Fruit fly (Drosophila melanogaster) whole organism, prepupa: Measurements from ENCODE around the gene CG43902.

Source experiments
- Blimp-1 ChIP-seq: fragments of 200-800 bp; sonication (Bioruptor generic); optimal IDR thresholded peaks from 3 replicates; lab custom pipeline; 2017; ENCODE audit warnings: missing biosample characterization, missing genetic modification characterization, mild to moderate bottlenecking, moderate library complexity, missing genetic modification reagents
- CG11902 ChIP-seq: fragments of 200-800 bp; sonication (Bioruptor generic); optimal IDR thresholded peaks from 3 replicates; lab custom pipeline; 2016; ENCODE audit warnings: missing biosample characterization, missing genetic modification characterization
- CG15336 ChIP-seq: fragments of 200-800 bp; sonication (Bioruptor generic); IDR thresholded peaks from 2 replicates; pipeline ENCODE4 v1.3.6; 2022; ENCODE audit warnings: missing biosample characterization, missing genetic modification characterization
- CG1621 ChIP-seq: fragments of 200-800 bp; sonication (Bioruptor generic); optimal IDR thresholded peaks from 3 replicates; lab custom pipeline; 2018; ENCODE audit warnings: missing biosample characterization, mild to moderate bottlenecking, missing genetic modification characterization
- CG16779 ChIP-seq: fragments of 200-800 bp; sonication (Bioruptor generic); optimal IDR thresholded peaks from 3 replicates; lab custom pipeline; 2017; ENCODE audit warnings: missing biosample characterization, mild to moderate bottlenecking, missing genetic modification characterization
- CG3032 ChIP-seq: fragments of 200-800 bp; optimal IDR thresholded peaks from 2 replicates; lab custom pipeline; 2019; ENCODE audit warnings: missing biosample characterization, mild to moderate bottlenecking, missing genetic modification characterization, moderate library complexity
- CG31627 ChIP-seq: fragments of 200-800 bp; sonication (Bioruptor generic); optimal IDR thresholded peaks from 3 replicates; lab custom pipeline; 2016; ENCODE audit warnings: missing biosample characterization, missing genetic modification characterization
- CG32006 ChIP-seq: fragments of 200-800 bp; sonication (Bioruptor generic); optimal IDR thresholded peaks from 3 replicates; lab custom pipeline; 2017; ENCODE audit warnings: missing biosample characterization, mild to moderate bottlenecking, missing genetic modification characterization
- CG3919 ChIP-seq: fragments of 200-800 bp; sonication (Bioruptor generic); optimal IDR thresholded peaks from 3 replicates; lab custom pipeline; 2016; ENCODE audit warnings: missing biosample characterization, missing genetic modification characterization
- CG6163 ChIP-seq: fragments of 200-800 bp; sonication (Bioruptor generic); IDR thresholded peaks from 3 replicates; pipeline ENCODE4 v1.3.6; 2022; ENCODE audit warnings: missing biosample characterization, missing genetic modification characterization
- CG6276 ChIP-seq: fragments of 200-800 bp; sonication (Bioruptor generic); optimal IDR thresholded peaks from 2 replicates; lab custom pipeline; 2017; ENCODE audit warnings: missing biosample characterization, mild to moderate bottlenecking, missing genetic modification characterization
- CG6792 ChIP-seq: fragments of 200-800 bp; sonication (Bioruptor generic); optimal IDR thresholded peaks from 3 replicates; lab custom pipeline; 2016; ENCODE audit warnings: missing biosample characterization, missing genetic modification characterization
- CG6854 ChIP-seq: fragments of 200-800 bp; sonication (Bioruptor generic); optimal IDR thresholded peaks from 2 replicates; lab custom pipeline; 2017; ENCODE audit warnings: missing biosample characterization, mild to moderate bottlenecking, missing genetic modification characterization
- CG7368 ChIP-seq: fragments of 200-800 bp; sonication (Bioruptor generic); optimal IDR thresholded peaks from 3 replicates; lab custom pipeline; 2016; ENCODE audit warnings: missing biosample characterization, missing genetic modification characterization
- CG8119 ChIP-seq: fragments of 200-800 bp; sonication (Bioruptor generic); IDR thresholded peaks from 3 replicates; pipeline ENCODE4 v1.3.6; 2022; ENCODE audit warnings: missing biosample characterization, missing genetic modification characterization
- CG8319 ChIP-seq: fragments of 200-800 bp; sonication (Bioruptor generic); optimal IDR thresholded peaks from 3 replicates; lab custom pipeline; 2016; ENCODE audit warnings: missing biosample characterization, missing genetic modification characterization
- CG8632 ChIP-seq: fragments of 200-800 bp; sonication (Bioruptor generic); optimal IDR thresholded peaks from 3 replicates; lab custom pipeline; 2016; ENCODE audit warnings: missing biosample characterization, missing genetic modification characterization
- CG9139 ChIP-seq: fragments of 200-800 bp; sonication (Bioruptor generic); optimal IDR thresholded peaks from 3 replicates; lab custom pipeline; 2017; ENCODE audit warnings: missing biosample characterization, mild to moderate bottlenecking, missing genetic modification characterization
- Eip75B ChIP-seq: fragments of 200-800 bp; sonication (Bioruptor generic); optimal IDR thresholded peaks from 3 replicates; lab custom pipeline; 2016; ENCODE audit warnings: missing biosample characterization, missing genetic modification characterization
- Eip78C ChIP-seq: fragments of 200-800 bp; sonication (Bioruptor generic); peaks from one replicate; lab custom pipeline; 2016; ENCODE audit warnings: missing biosample characterization, missing genetic modification characterization
- Ets21C ChIP-seq: fragments of 200-800 bp; sonication (Bioruptor generic); optimal IDR thresholded peaks from 3 replicates; lab custom pipeline; 2016; ENCODE audit warnings: missing biosample characterization, missing genetic modification characterization
- Hr39 ChIP-seq: fragments of 200-800 bp; sonication (Bioruptor generic); optimal IDR thresholded peaks from 2 replicates; lab custom pipeline; 2016; ENCODE audit warnings: missing biosample characterization, missing genetic modification characterization
- Lpt ChIP-seq: fragments of 200-800 bp; sonication (Bioruptor generic); optimal IDR thresholded peaks from 3 replicates; lab custom pipeline; 2016; ENCODE audit warnings: missing biosample characterization, missing genetic modification characterization
- OdsH ChIP-seq: fragments of 200-800 bp; sonication (Bioruptor generic); optimal IDR thresholded peaks from 3 replicates; lab custom pipeline; 2016; ENCODE audit warnings: missing biosample characterization, missing genetic modification characterization
- Sox102F ChIP-seq: fragments of 200-800 bp; sonication (Bioruptor generic); optimal IDR thresholded peaks from 2 replicates; lab custom pipeline; 2016; ENCODE audit warnings: missing biosample characterization, mild to moderate bottlenecking, missing genetic modification characterization
- Sox14 ChIP-seq: fragments of 200-800 bp; sonication (Bioruptor generic); optimal IDR thresholded peaks from 3 replicates; lab custom pipeline; 2016; ENCODE audit warnings: missing biosample characterization, missing genetic modification characterization
- acj6 ChIP-seq: fragments of 200-800 bp; sonication (Bioruptor generic); optimal IDR thresholded peaks from 3 replicates; lab custom pipeline; 2016; ENCODE audit warnings: missing biosample characterization, missing genetic modification characterization
- cyc ChIP-seq: fragments of 200-800 bp; sonication (Bioruptor generic); optimal IDR thresholded peaks from 3 replicates; lab custom pipeline; 2016; ENCODE audit warnings: missing biosample characterization, missing genetic modification characterization
- eg ChIP-seq: fragments of 200-800 bp; sonication (Bioruptor generic); IDR thresholded peaks from 3 replicates; pipeline ENCODE4 v1.3.6; 2022; ENCODE audit warnings: missing biosample characterization, missing genetic modification characterization
- esn ChIP-seq: fragments of 200-800 bp; sonication (Bioruptor generic); optimal IDR thresholded peaks from 2 replicates; lab custom pipeline; 2016; ENCODE audit warnings: missing biosample characterization, mild to moderate bottlenecking, missing genetic modification characterization, moderate library complexity
- lz ChIP-seq: fragments of 200-800 bp; sonication (Bioruptor generic); optimal IDR thresholded peaks from 3 replicates; lab custom pipeline; 2016; ENCODE audit warnings: missing biosample characterization, missing genetic modification characterization
- net ChIP-seq: fragments of 200-800 bp; sonication (Bioruptor generic); optimal IDR thresholded peaks from 3 replicates; lab custom pipeline; 2016; ENCODE audit warnings: missing biosample characterization, missing genetic modification characterization
- pdm3 ChIP-seq: fragments of 200-800 bp; sonication (Bioruptor generic); optimal IDR thresholded peaks from 3 replicates; lab custom pipeline; 2016; ENCODE audit warnings: missing biosample characterization, missing genetic modification characterization
- ss ChIP-seq, 2 experiments: fragments of 200-800 bp; sonication (Bioruptor generic); optimal IDR thresholded peaks; 2 replicates in 1 of 2; 3 replicates in 1 of 2; lab custom pipeline; 2017 to 2018; ENCODE audit warnings: mild to moderate bottlenecking in 2 of 2, missing biosample characterization in 2 of 2, missing genetic modification characterization in 2 of 2, moderate library complexity in 1 of 2
- svp ChIP-seq: fragments of 200-800 bp; sonication (Bioruptor generic); peaks from one replicate; lab custom pipeline; 2016; ENCODE audit warnings: missing biosample characterization, missing genetic modification characterization
- topi ChIP-seq: fragments of 200-800 bp; sonication (Bioruptor generic); optimal IDR thresholded peaks from 3 replicates; lab custom pipeline; 2016; ENCODE audit warnings: missing biosample characterization, missing genetic modification characterization
- vri ChIP-seq: fragments of 200-800 bp; sonication (Bioruptor generic); optimal IDR thresholded peaks from 3 replicates; lab custom pipeline; 2016; ENCODE audit warnings: missing biosample characterization, mild to moderate bottlenecking, missing genetic modification characterization

Gene CG43902

dm6 chrX:10211128-10211914 lies 53.1 kb downstream of the CG43902 start (continued):
- TF ChIP-seq Eip78C (GFP tag; lab: Kevin White, UChicago) (peak; percentile 97), CG11902 (GFP tag; lab: Kevin White, UChicago) (peak; percentile 68), CG6854 (GFP tag; lab: Kevin White, UChicago) (peak; percentile 64), svp (GFP tag; lab: Kevin White, UChicago) (peak; percentile 95), eg (GFP tag; lab: Robert Waterston, UW) (peak; percentile 76), CG3919 (GFP tag; lab: Kevin White, UChicago) (peak; percentile 81), Eip75B (GFP tag; lab: Kevin White, UChicago) (peak; percentile 75), CG32006 (peak; percentile 93), CG8632 (GFP tag; lab: Kevin White, UChicago) (peak; percentile 66), lz (GFP tag; lab: Kevin White, UChicago) (peak; percentile 91), Blimp-1 (GFP tag; lab: Kevin White, UChicago) (peak; percentile 65), Hr39 (GFP tag; lab: Kevin White, UChicago) (peak; percentile 89), acj6 (peak; percentile 76), cyc (GFP tag; lab: Kevin White, UChicago) (peak; percentile 83), Sox14 (GFP tag; lab: Kevin White, UChicago) (peak; percentile 89), Lpt (GFP tag; lab: Kevin White, UChicago) (peak; percentile 76), vri (GFP tag; lab: Kevin White, UChicago) (peak; percentile 28), OdsH (GFP tag; lab: Kevin White, UChicago) (peak; percentile 84), esn (GFP tag; lab: Kevin White, UChicago) (peak; percentile 92), CG6163 (GFP tag; lab: Robert Waterston, UW) (peak; percentile 61), CG8319 (GFP tag; lab: Kevin White, UChicago) (peak; percentile 61), CG3032 (tag; lab: Kevin White, UChicago) (peak; percentile 68), Ets21C (peak; percentile 85), Sox102F (GFP tag; lab: Kevin White, UChicago) (peak; percentile 85), topi (peak; percentile 94)

dm6 chrX:10212118-10212517 lies 53.9 kb downstream of the CG43902 start, which contains the start of gene Ypel:
TSS of gene Ypel (minus strand) at chrX:10212374.
- TF ChIP-seq Eip78C (GFP tag; lab: Kevin White, UChicago) (peak; percentile 40), CG16779 (tag; lab: Kevin White, UChicago) (no peak), CG15336 (GFP tag; lab: Robert Waterston, UW) (no peak), pdm3 (GFP tag; lab: Kevin White, UChicago) (no peak), net (GFP tag; lab: Kevin White, UChicago) (no peak), CG6792 (GFP tag; lab: Kevin White, UChicago) (no peak), CG31627 (GFP tag; lab: Kevin White, UChicago) (no peak), CG9139 (GFP tag; lab: Kevin White, UChicago) (no peak), vri (GFP tag; lab: Kevin White, UChicago) (peak; percentile 29), ss (GFP tag; optimal IDR thresholded peaks at IDR 0.05; lab: Kevin White, UChicago) (no peak), CG7368 (no peak), CG1621 (tag; lab: Kevin White, UChicago) (no peak), esn (GFP tag; lab: Kevin White, UChicago) (no peak), lz (GFP tag; lab: Kevin White, UChicago) (no peak), CG6163 (GFP tag; lab: Robert Waterston, UW) (no peak), CG8119 (GFP tag; lab: Robert Waterston, UW) (peak; percentile 19; the same call in 1 of the 3 replicates), CG6276 (GFP tag; lab: Kevin White, UChicago) (no peak)
